Worm (Caenorhabditis elegans): ENCODE measurements around the gene pph-4.2.

pph-4.2 gene

ce11 chrIII:12372080-12373065, 4.7 kb downstream of the pph-4.2 start (continued):
- peak; percentile 42; the same call in 1 of the 2 replicates for TF ChIP-seq set-16 (GFP tag; IDR thresholded peaks at IDR 0.05)
- no peak for TF ChIP-seq T20F7.1 (GFP tag; optimal IDR thresholded peaks at IDR 0.05)
- TF ChIP-seq spr-1 (tag; optimal IDR thresholded peaks at IDR 0.05) = no peak
- TF ChIP-seq jun-1 (tag; optimal IDR thresholded peaks at IDR 0.05) = no peak
- TF ChIP-seq lin-13 (GFP tag; optimal IDR thresholded peaks at IDR 0.05) = no peak
- TF ChIP-seq ces-1 (GFP tag; optimal IDR thresholded peaks at IDR 0.05) = no peak
- no peak for TF ChIP-seq nhr-111 (GFP tag; optimal IDR thresholded peaks at IDR 0.05)
- TF ChIP-seq F26F4.8 (GFP tag; conservative IDR thresholded peaks at IDR 0.05) = no peak
- TF ChIP-seq saeg-2 (GFP tag; IDR thresholded peaks at IDR 0.05) = no peak
- no peak for TF ChIP-seq nhr-42 (GFP tag; IDR thresholded peaks at IDR 0.05)
- no peak for TF ChIP-seq nhr-77 (tag; optimal IDR thresholded peaks at IDR 0.05)
- no peak for TF ChIP-seq zip-2 (tag; optimal IDR thresholded peaks at IDR 0.05)
- TF ChIP-seq nhr-28 (tag; optimal IDR thresholded peaks at IDR 0.05) = no peak
- TF ChIP-seq tag-97 (GFP tag; IDR thresholded peaks at IDR 0.05) = no peak
- TF ChIP-seq mxl-2 (GFP tag; conservative IDR thresholded peaks at IDR 0.05) = no peak
- peak; percentile 66 for TF ChIP-seq lin-38 (GFP tag; IDR thresholded peaks at IDR 0.05)
- TF ChIP-seq hif-1 (tag; optimal IDR thresholded peaks at IDR 0.05) = no peak
- peak; percentile 80 for TF ChIP-seq aha-1 (tag)
- TF ChIP-seq nhr-25 (tag; optimal IDR thresholded peaks at IDR 0.05; ENCODE audit: borderline replicate concordance, insufficient read depth) = no peak
- no peak for TF ChIP-seq unc-62 (GFP tag; optimal IDR thresholded peaks at IDR 0.05 in 1 of 2)
- TF ChIP-seq unc-62 (tag; optimal IDR thresholded peaks at IDR 0.05) = no peak
- no peak for TF ChIP-seq attf-4 (tag; optimal IDR thresholded peaks at IDR 0.05)
- TF ChIP-seq D1046.2 (GFP tag; IDR thresholded peaks at IDR 0.05) = no peak
- no peak for TF ChIP-seq hmg-1.1 (GFP tag; IDR thresholded peaks at IDR 0.05)
- TF ChIP-seq skn-1 (tag; optimal IDR thresholded peaks at IDR 0.05) = no peak
- no peak for TF ChIP-seq vab-7 (GFP tag; IDR thresholded peaks at IDR 0.05)
- no peak for TF ChIP-seq ZK337.2 (GFP tag; IDR thresholded peaks at IDR 0.05)

- no peak for TF ChIP-seq hif-1 (tag; optimal IDR thresholded peaks at IDR 0.05)
- TF ChIP-seq aha-1 (tag) = peak; percentile 66
- TF ChIP-seq duxl-1 (tag; optimal IDR thresholded peaks at IDR 0.05; ENCODE audit: poor library complexity) = peak; percentile 62
- no peak for TF ChIP-seq madf-9 (GFP tag; conservative IDR thresholded peaks at IDR 0.05)
- TF ChIP-seq lin-29 (GFP tag; IDR thresholded peaks at IDR 0.05) = no peak
- peak; percentile 73 for TF ChIP-seq lin-38 (GFP tag; IDR thresholded peaks at IDR 0.05)
- peak in 1 of 2 experiments; percentile 94 for TF ChIP-seq unc-62 (GFP tag; optimal IDR thresholded peaks at IDR 0.05 in 1 of 2)
- no peak for TF ChIP-seq unc-62 (tag; optimal IDR thresholded peaks at IDR 0.05)
- no peak for TF ChIP-seq daf-16 (GFP tag; optimal IDR thresholded peaks at IDR 0.05)
- TF ChIP-seq daf-16 (tag; optimal IDR thresholded peaks at IDR 0.05) = peak; percentile 57
- TF ChIP-seq hlh-30 (tag; optimal IDR thresholded peaks at IDR 0.05; ENCODE audit: insufficient read depth) = peak; percentile 11
- TF ChIP-seq pha-4 (GFP tag; IDR thresholded peaks at IDR 0.05) = peak; percentile 32; the same call in 1 of the 2 replicates
- no peak for TF ChIP-seq pha-4 (tag; optimal IDR thresholded peaks at IDR 0.05)
- no peak for TF ChIP-seq nhr-102 (tag; optimal IDR thresholded peaks at IDR 0.05)
- no peak for TF ChIP-seq spr-1 (tag; optimal IDR thresholded peaks at IDR 0.05)
- TF ChIP-seq T26A8.4 (GFP tag; IDR thresholded peaks at IDR 0.05) = peak; percentile 27; the same call in 1 of the 2 replicates
- no peak for TF ChIP-seq ZK337.2 (GFP tag; IDR thresholded peaks at IDR 0.05)
- TF ChIP-seq unc-39 (tag; optimal IDR thresholded peaks at IDR 0.05) = no peak
- TF ChIP-seq lsy-2 (tag; optimal IDR thresholded peaks at IDR 0.05) = peak in 1 of 2 experiments; percentile 69
- no peak for TF ChIP-seq daf-19 (GFP tag; conservative IDR thresholded peaks at IDR 0.05)
- peak; percentile 67 for TF ChIP-seq dpl-1 (GFP tag; optimal IDR thresholded peaks at IDR 0.05)
- peak; percentile 35 for TF ChIP-seq dve-1 (tag; optimal IDR thresholded peaks at IDR 0.05; ENCODE audit: insufficient read depth)
- no peak for TF ChIP-seq F10B5.3 (tag; optimal IDR thresholded peaks at IDR 0.05)
- TF ChIP-seq arid-1 (GFP tag; conservative IDR thresholded peaks at IDR 0.05) = peak; percentile 58; the same call in 1 of the 2 replicates
- no peak for TF ChIP-seq pqm-1 (tag; optimal IDR thresholded peaks at IDR 0.05)
- TF ChIP-seq tag-97 (GFP tag; IDR thresholded peaks at IDR 0.05) = no peak
- TF ChIP-seq mes-2 (tag; optimal IDR thresholded peaks at IDR 0.05; ENCODE audit: poor library complexity, severe bottlenecking) = peak; percentile 89
- no peak for TF ChIP-seq nhr-48 (tag; optimal IDR thresholded peaks at IDR 0.05)
Observed at ce11 chrIII:12370011-12370506, 7.0 kb downstream of the pph-4.2 start, which contains the start of gene rpt-6. Gene rpt-6, plus strand, starts transcription at chrIII:12370456.

All from whole organism, L4 larva.